Worm (Caenorhabditis elegans) whole organism, L3 larva: ENCODE data around the gene T11F8.4.

Experiments
- mdl-1 ChIP-seq: fragments of 150-350 bp; optimal IDR thresholded peaks from 2 replicates; lab custom pipeline; 2014; ENCODE audit warnings: missing biosample characterization, missing genetic modification characterization
- nhr-28 ChIP-seq: fragments of 150-350 bp; optimal IDR thresholded peaks from 2 replicates; lab custom pipeline; 2014; ENCODE audit warnings: missing biosample characterization, missing genetic modification characterization
- nhr-77 ChIP-seq: fragments of 150-350 bp; optimal IDR thresholded peaks from 2 replicates; lab custom pipeline; 2014; ENCODE audit warnings: missing biosample characterization, missing genetic modification characterization

- TF ChIP-seq nhr-28 (tag; lab: Kevin White, UChicago) (no peak), nhr-77 (no peak), mdl-1 (no peak)
Observed at ce11 chrIV:5506642-5507041, 30.3 kb upstream of the T11F8.4 start.
